Fruit fly (Drosophila melanogaster) whole organism, embryonic: Measurements from ENCODE around the gene Calr.

ENCODE experiments used
- Ada2b ChIP-seq: fragments of 200-800 bp; sonication (Bioruptor generic); IDR thresholded peaks from 2 replicates; pipeline ENCODE4 v1.3.6; 2022; ENCODE audit warnings: missing biosample characterization, missing genetic modification characterization
- Bteb2 ChIP-seq: fragments of 200-800 bp; sonication (Bioruptor generic); optimal IDR thresholded peaks from 2 replicates; lab custom pipeline; 2016; ENCODE audit warnings: missing biosample characterization, missing genetic modification characterization
- CG10267 ChIP-seq: fragments of 200-800 bp; sonication (Bioruptor generic); optimal IDR thresholded peaks from 2 replicates; lab custom pipeline; 2018; ENCODE audit warnings: missing biosample characterization, mild to moderate bottlenecking, missing genetic modification characterization, moderate library complexity
- CG10321 ChIP-seq: fragments of 200-800 bp; sonication (Bioruptor generic); IDR thresholded peaks from 2 replicates; pipeline ENCODE4 v1.3.6; 2022; ENCODE audit warnings: missing biosample characterization, missing genetic modification characterization
- CG12391 ChIP-seq: fragments of 200-800 bp; sonication (Bioruptor generic); optimal IDR thresholded peaks from 3 replicates; lab custom pipeline; 2018; ENCODE audit warnings: missing biosample characterization, mild to moderate bottlenecking, missing genetic modification characterization, moderate library complexity
- CG13123 ChIP-seq: fragments of 200-800 bp; sonication (Bioruptor generic); optimal IDR thresholded peaks from 2 replicates; lab custom pipeline; 2016; ENCODE audit warnings: missing biosample characterization, missing genetic modification characterization
- CG13424 ChIP-seq: fragments of 200-800 bp; sonication (Bioruptor generic); optimal IDR thresholded peaks from 2 replicates; lab custom pipeline; 2019; ENCODE audit warnings: missing biosample characterization, mild to moderate bottlenecking, missing genetic modification characterization, moderate library complexity
- CG15479 ChIP-seq: fragments of 200-800 bp; sonication (Bioruptor generic); optimal IDR thresholded peaks from 3 replicates; lab custom pipeline; 2019; ENCODE audit warnings: missing biosample characterization, mild to moderate bottlenecking, missing genetic modification characterization, moderate library complexity
- CG1647 ChIP-seq: fragments of 200-800 bp; sonication (Bioruptor generic); optimal IDR thresholded peaks from 3 replicates; lab custom pipeline; 2016; ENCODE audit warnings: missing biosample characterization, missing genetic modification characterization
- CG16815 ChIP-seq: fragments of 200-800 bp; sonication (Bioruptor generic); optimal IDR thresholded peaks from 3 replicates; lab custom pipeline; 2017; ENCODE audit warnings: missing biosample characterization, mild to moderate bottlenecking, missing genetic modification characterization
- CG3281 ChIP-seq: fragments of 200-800 bp; sonication (Bioruptor generic); optimal IDR thresholded peaks from 3 replicates; lab custom pipeline; 2017; ENCODE audit warnings: missing biosample characterization, mild to moderate bottlenecking, missing genetic modification characterization
- CG34422 ChIP-seq: fragments of 200-800 bp; sonication (Bioruptor generic); IDR thresholded peaks from 3 replicates; pipeline ENCODE4 v1.3.6; 2022; ENCODE audit warnings: missing biosample characterization, missing genetic modification characterization
- CG4404 ChIP-seq: fragments of 200-800 bp; sonication (Bioruptor generic); IDR thresholded peaks from 2 replicates; pipeline ENCODE4 v1.3.6; 2022; ENCODE audit warnings: missing biosample characterization, missing genetic modification characterization
- CG4820 ChIP-seq: fragments of 200-800 bp; sonication (Bioruptor generic); optimal IDR thresholded peaks from 3 replicates; lab custom pipeline; 2016; ENCODE audit warnings: missing biosample characterization, missing genetic modification characterization
- CG5953 ChIP-seq: fragments of 200-800 bp; sonication (Bioruptor generic); IDR thresholded peaks from 2 replicates; pipeline ENCODE4 v1.3.6; 2022; ENCODE audit warnings: missing biosample characterization, missing genetic modification characterization
- CG7839 ChIP-seq: fragments of 200-800 bp; sonication (Bioruptor generic); optimal IDR thresholded peaks from 3 replicates; lab custom pipeline; 2018; ENCODE audit warnings: missing biosample characterization, mild to moderate bottlenecking, missing genetic modification characterization, moderate library complexity
- CG8765 ChIP-seq: fragments of 200-800 bp; sonication (Bioruptor generic); IDR thresholded peaks from 2 replicates; pipeline ENCODE4 v1.3.6; 2022; ENCODE audit warnings: missing biosample characterization, missing genetic modification characterization
- CG8944 ChIP-seq: fragments of 200-800 bp; sonication (Bioruptor generic); optimal IDR thresholded peaks from 3 replicates; lab custom pipeline; 2016; ENCODE audit warnings: missing biosample characterization, missing genetic modification characterization
- CG9215 ChIP-seq: fragments of 200-800 bp; sonication (Bioruptor generic); IDR thresholded peaks from 2 replicates; pipeline ENCODE4 v1.3.6; 2022; ENCODE audit warnings: missing biosample characterization, missing genetic modification characterization
- CG9609 ChIP-seq: fragments of 200-800 bp; sonication (Bioruptor generic); optimal IDR thresholded peaks from 3 replicates; lab custom pipeline; 2016; ENCODE audit warnings: missing biosample characterization, missing genetic modification characterization
- Dip2 ChIP-seq: fragments of 200-800 bp; sonication (Bioruptor generic); IDR thresholded peaks from 2 replicates; pipeline ENCODE4 v1.3.6; 2022; ENCODE audit warnings: missing biosample characterization, missing genetic modification characterization
- Dip3 ChIP-seq: fragments of 200-800 bp; sonication (Bioruptor generic); optimal IDR thresholded peaks from 3 replicates; lab custom pipeline; 2016; ENCODE audit warnings: missing biosample characterization, missing genetic modification characterization
- Doc2 ChIP-seq: fragments of 200-800 bp; sonication (Bioruptor generic); IDR thresholded peaks from 2 replicates; pipeline ENCODE4 v1.3.6; 2022; ENCODE audit warnings: missing biosample characterization, missing genetic modification characterization
- ERR ChIP-seq: fragments of 200-800 bp; sonication (Bioruptor generic); optimal IDR thresholded peaks from 2 replicates; lab custom pipeline; 2016; ENCODE audit warnings: missing biosample characterization, missing genetic modification characterization
- Hand ChIP-seq: fragments of 200-800 bp; sonication (Bioruptor generic); optimal IDR thresholded peaks from 2 replicates; lab custom pipeline; 2017; ENCODE audit warnings: mild to moderate bottlenecking, missing biosample characterization, missing genetic modification reagents, missing genetic modification characterization
- Hr3 ChIP-seq: fragments of 200-800 bp; sonication (Bioruptor generic); optimal IDR thresholded peaks from 3 replicates; lab custom pipeline; 2016; ENCODE audit warnings: missing biosample characterization, missing genetic modification characterization
- Hr51 ChIP-seq, 2 experiments: fragments of 200-800 bp; sonication (Bioruptor generic); optimal IDR thresholded peaks; 2 replicates in 1 of 2; 3 replicates in 1 of 2; lab custom pipeline; 2016 to 2018; ENCODE audit warnings: missing biosample characterization in 2 of 2, missing genetic modification characterization in 2 of 2, mild to moderate bottlenecking in 1 of 2, moderate library complexity in 1 of 2
- Mrtf ChIP-seq: fragments of 200-800 bp; sonication (Bioruptor generic); IDR thresholded peaks from 3 replicates; pipeline ENCODE4 v1.3.6; 2022; ENCODE audit warnings: missing biosample characterization, missing genetic modification characterization
- Sox102F ChIP-seq: fragments of 200-800 bp; sonication (Bioruptor generic); optimal IDR thresholded peaks from 2 replicates; lab custom pipeline; 2018; ENCODE audit warnings: missing biosample characterization, mild to moderate bottlenecking, missing genetic modification characterization, moderate library complexity
- cg ChIP-seq: fragments of 200-800 bp; sonication (Bioruptor generic); optimal IDR thresholded peaks from 3 replicates; lab custom pipeline; 2019; ENCODE audit warnings: missing biosample characterization, mild to moderate bottlenecking, missing genetic modification characterization, moderate library complexity
- chinmo ChIP-seq: fragments of 200-800 bp; sonication (Bioruptor generic); IDR thresholded peaks from 4 replicates; pipeline ENCODE4 v1.3.6; 2022; ENCODE audit warnings: missing biosample characterization, missing genetic modification characterization; ENCODE audit not compliant: partially characterized antibody
- en ChIP-seq: fragments of 200-800 bp; sonication (Bioruptor generic); optimal IDR thresholded peaks from 2 replicates; lab custom pipeline; 2016; ENCODE audit warnings: missing biosample characterization, missing genetic modification characterization
- eve ChIP-seq, 2 experiments: fragments of >200 bp; optimal IDR thresholded peaks; 2 replicates each; lab custom pipeline; 2017; ENCODE audit warnings: missing biosample characterization in 2 of 2, missing genetic modification characterization in 2 of 2
- ewg ChIP-seq: fragments of 200-800 bp; sonication (Bioruptor generic); optimal IDR thresholded peaks from 3 replicates; lab custom pipeline; 2017; ENCODE audit warnings: mild to moderate bottlenecking, missing biosample characterization, missing genetic modification reagents, missing genetic modification characterization
- gce ChIP-seq: fragments of 200-800 bp; sonication (Bioruptor generic); IDR thresholded peaks from 3 replicates; pipeline ENCODE4 v1.3.6; 2022; ENCODE audit warnings: missing biosample characterization, missing genetic modification characterization
- ham ChIP-seq: fragments of 200-800 bp; sonication (Bioruptor generic); IDR thresholded peaks from 2 replicates; pipeline ENCODE4 v1.3.6; 2022; ENCODE audit warnings: missing biosample characterization, missing genetic modification characterization
- hb ChIP-seq: fragments of 200-800 bp; sonication (Bioruptor generic); IDR thresholded peaks from 3 replicates; pipeline ENCODE4 v1.3.6; 2022; ENCODE audit warnings: missing biosample characterization, missing genetic modification characterization; ENCODE audit not compliant: partially characterized antibody
- maf-S ChIP-seq: fragments of 200-800 bp; sonication (Bioruptor generic); optimal IDR thresholded peaks from 2 replicates; lab custom pipeline; 2016; ENCODE audit warnings: missing biosample characterization, missing genetic modification characterization
- mirr ChIP-seq: fragments of 200-800 bp; sonication (Bioruptor generic); optimal IDR thresholded peaks from 3 replicates; lab custom pipeline; 2018; ENCODE audit warnings: missing biosample characterization, mild to moderate bottlenecking, missing genetic modification characterization
- pb ChIP-seq: fragments of 200-800 bp; sonication (Bioruptor generic); optimal IDR thresholded peaks from 3 replicates; lab custom pipeline; 2016; ENCODE audit warnings: missing biosample characterization, missing genetic modification characterization
- pnt ChIP-seq: fragments of 200-800 bp; sonication (Bioruptor generic); optimal IDR thresholded peaks from 3 replicates; lab custom pipeline; 2016; ENCODE audit warnings: missing biosample characterization, missing genetic modification characterization
- ranshi ChIP-seq: fragments of 200-800 bp; sonication (Bioruptor generic); IDR thresholded peaks from 2 replicates; pipeline ENCODE4 v1.3.6; 2022; ENCODE audit warnings: missing biosample characterization, missing genetic modification characterization
- sna ChIP-seq: fragments of 200-800 bp; sonication (Bioruptor generic); IDR thresholded peaks from 2 replicates; pipeline ENCODE4 v1.3.6; 2022; ENCODE audit warnings: missing biosample characterization, missing genetic modification characterization; ENCODE audit not compliant: partially characterized antibody
- sob ChIP-seq: fragments of 200-800 bp; sonication (Bioruptor generic); IDR thresholded peaks from 2 replicates; pipeline ENCODE4 v1.3.6; 2022; ENCODE audit warnings: missing biosample characterization, missing genetic modification characterization
- tin ChIP-seq: fragments of 200-800 bp; sonication (Bioruptor generic); optimal IDR thresholded peaks from 3 replicates; lab custom pipeline; 2016; ENCODE audit warnings: missing biosample characterization, missing genetic modification characterization
- zfh1 ChIP-seq: fragments of 200-800 bp; sonication (Bioruptor generic); IDR thresholded peaks from 3 replicates; pipeline ENCODE4 v1.3.6; 2022; ENCODE audit warnings: missing biosample characterization, missing genetic modification characterization

Calr gene

DNA sequence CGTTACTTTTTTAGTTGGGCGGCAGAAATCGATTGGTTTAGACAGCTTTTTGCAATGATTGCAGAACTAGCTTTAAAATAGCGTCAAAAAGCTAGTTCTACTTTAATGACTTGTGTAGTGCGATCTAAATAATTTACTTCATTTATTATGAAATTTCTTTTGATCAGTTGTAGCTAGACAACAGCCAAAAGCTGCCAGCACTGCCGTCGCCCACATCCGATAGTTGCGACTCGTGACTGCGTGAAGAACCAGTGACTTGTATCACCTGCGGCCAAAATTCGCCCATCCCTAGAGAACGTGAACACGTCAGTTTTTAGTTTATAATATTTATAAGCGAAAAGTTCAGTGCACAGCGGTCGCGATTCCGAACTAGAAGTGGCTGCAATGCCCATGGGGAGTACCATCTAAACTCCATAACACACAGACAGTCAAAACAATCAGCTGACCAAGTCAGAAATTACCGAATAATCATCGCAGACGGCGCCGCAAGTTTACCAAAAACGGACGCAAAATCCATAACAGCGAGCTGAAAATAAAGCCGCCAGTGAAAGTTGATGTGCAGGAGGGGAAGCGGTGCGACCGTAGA is 43.9 kb downstream of the Calr start, which contains the start of gene P58IPK (continued):
- TF ChIP-seq hb (GFP tag; lab: Robert Waterston, UW), result peak; percentile 90
- TF ChIP-seq gce (GFP tag; lab: Robert Waterston, UW), result no peak
- peak; percentile 0 for TF ChIP-seq mirr (GFP tag; lab: Kevin White, UChicago)
- TF ChIP-seq Ada2b, result no peak
- peak; percentile 68 for TF ChIP-seq Dip3 (GFP tag; lab: Kevin White, UChicago)
- TF ChIP-seq tin (GFP tag; lab: Kevin White, UChicago), result peak; percentile 69
- TF ChIP-seq Mrtf (GFP tag; lab: Robert Waterston, UW), result peak; percentile 57; the same call in 1 of the 3 replicates
- peak; percentile 31 for TF ChIP-seq CG3281 (GFP tag; lab: Kevin White, UChicago)
- peak; percentile 92 for TF ChIP-seq sna (GFP tag; lab: Robert Waterston, UW)
- peak; percentile 63 for TF ChIP-seq sob (GFP tag; lab: Robert Waterston, UW)
- TF ChIP-seq Dip2, result no peak
- peak; percentile 70 for TF ChIP-seq Bteb2 (GFP tag; lab: Kevin White, UChicago)
- TF ChIP-seq maf-S (GFP tag; lab: Kevin White, UChicago), result peak; percentile 67
- TF ChIP-seq, all 482 proteins: peak for 310

DNA sequence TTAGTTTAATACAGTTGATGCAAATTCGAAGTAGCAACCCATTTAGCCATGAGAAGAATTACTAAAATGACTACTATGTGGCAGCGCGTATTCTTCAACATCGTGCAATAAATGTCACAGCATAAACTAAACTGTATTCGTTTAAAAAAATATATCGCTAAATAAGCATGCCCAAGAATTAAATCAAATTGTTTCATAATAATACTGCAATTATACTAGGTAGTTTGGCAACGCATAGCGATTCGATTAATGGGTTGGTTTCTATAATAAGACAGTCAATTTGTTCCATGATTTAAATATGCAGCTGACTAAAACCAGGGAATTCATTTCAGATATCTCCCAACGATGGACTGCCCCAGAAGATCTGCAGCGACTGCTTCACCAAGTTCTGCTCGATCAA is 47.5 kb downstream of the Calr start, which contains the start of gene CG33654:
Gene CG33654, minus strand, starts transcription at position 101 of the 400 bp plus-strand sequence.
- TF ChIP-seq CG9215 (GFP tag; lab: Robert Waterston, UW), result no peak
- TF ChIP-seq, all 482 proteins: peak for 0

DNA sequence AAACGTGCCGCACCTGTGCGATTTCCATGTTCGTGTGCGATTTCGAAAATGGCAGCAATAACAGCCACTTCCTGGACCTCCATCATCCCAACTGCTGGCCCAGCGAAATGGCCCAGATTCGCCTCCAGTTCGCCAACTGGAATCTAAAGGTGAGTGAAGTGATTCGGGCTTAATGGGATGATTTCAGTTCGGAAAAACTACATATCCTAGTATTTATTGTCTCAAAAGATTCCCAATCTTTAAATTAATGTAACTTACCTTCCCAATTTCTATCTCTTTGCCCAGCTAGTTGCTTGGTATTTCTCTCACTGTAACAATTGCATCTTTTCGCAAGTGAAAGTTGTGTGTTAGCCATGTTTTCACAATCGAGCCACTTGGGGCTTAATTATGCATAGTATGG is 48.7 kb downstream of the Calr start:
- TF ChIP-seq Sox102F, result no peak
- TF ChIP-seq CG7839 (tag; lab: Kevin White, UChicago), result no peak
- no peak for TF ChIP-seq CG10321
- TF ChIP-seq hb (GFP tag; lab: Robert Waterston, UW), result no peak
- TF ChIP-seq CG15479, result no peak
- no peak for TF ChIP-seq CG10267
- TF ChIP-seq ham (GFP tag; lab: Robert Waterston, UW), result no peak

DNA sequence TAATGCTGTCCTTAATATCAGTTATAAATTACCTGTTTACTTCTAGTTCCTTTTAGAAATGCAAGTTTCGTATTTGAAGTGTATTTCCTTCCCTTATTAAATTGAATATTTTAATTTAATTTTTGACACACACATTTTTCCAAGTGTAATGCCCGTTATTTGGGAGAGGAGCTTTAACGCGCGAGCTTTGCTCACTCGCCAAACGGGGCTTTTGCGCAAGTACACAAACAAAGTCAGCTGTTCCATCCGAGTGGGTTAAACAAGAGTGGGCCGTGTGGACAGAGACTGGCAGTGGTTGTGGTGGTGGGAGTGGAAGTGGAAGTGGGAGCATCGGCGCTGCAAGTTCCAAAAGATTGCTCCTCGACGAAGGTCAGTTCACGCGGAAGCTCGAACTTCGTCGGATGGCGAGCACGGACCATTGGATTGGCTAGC is 49.5 kb downstream of the Calr start, which contains the start of gene CG8301:
Gene CG8301, plus strand, starts transcription at position 218 of the 432 bp plus-strand sequence.
- no peak for TF ChIP-seq en
- no peak for TF ChIP-seq Hr3 (GFP tag; lab: Kevin White, UChicago)
- TF ChIP-seq CG4820 (GFP tag; lab: Kevin White, UChicago), result no peak
- no peak for TF ChIP-seq cg (GFP tag; lab: Kevin White, UChicago)
- no peak for TF ChIP-seq CG34422 (GFP tag; lab: Robert Waterston, UW)
- no peak for TF ChIP-seq CG13123 (GFP tag; lab: Kevin White, UChicago)
- peak; percentile 87 for TF ChIP-seq ewg (GFP tag; lab: Kevin White, UChicago)
- no peak for TF ChIP-seq CG8765
- TF ChIP-seq ranshi, result no peak
- TF ChIP-seq CG1647 (GFP tag; lab: Kevin White, UChicago), result no peak
- TF ChIP-seq Hr51 (GFP tag; optimal IDR thresholded peaks at IDR 0.05; lab: Kevin White, UChicago), result peak in 1 of 2 experiments; percentile 62
- TF ChIP-seq zfh1 (GFP tag; lab: Robert Waterston, UW), result no peak
- no peak for TF ChIP-seq CG16815 (GFP tag; lab: Kevin White, UChicago)
- peak; percentile 53 for TF ChIP-seq CG13424
- no peak for TF ChIP-seq pnt (GFP tag; lab: Kevin White, UChicago)
- no peak for TF ChIP-seq CG9609 (GFP tag; lab: Kevin White, UChicago)
- TF ChIP-seq CG4404 (GFP tag; lab: Robert Waterston, UW), result no peak
- peak; percentile 53 for TF ChIP-seq CG12391
- no peak for TF ChIP-seq eve (GFP tag; optimal IDR thresholded peaks at IDR 0.05; lab: Kevin White, UChicago)
- TF ChIP-seq ERR (GFP tag; lab: Kevin White, UChicago), result peak; percentile 1
- no peak for TF ChIP-seq Dip3 (GFP tag; lab: Kevin White, UChicago)
- no peak for TF ChIP-seq Doc2 (GFP tag; lab: Robert Waterston, UW)
- no peak for TF ChIP-seq Dip2
- no peak for TF ChIP-seq CG8944 (GFP tag; lab: Kevin White, UChicago)
- TF ChIP-seq Hand (GFP tag; lab: Kevin White, UChicago), result no peak
- TF ChIP-seq CG5953 (GFP tag; lab: Robert Waterston, UW), result no peak
- no peak for TF ChIP-seq pb (GFP tag; lab: Kevin White, UChicago)
- TF ChIP-seq chinmo (GFP tag; lab: Robert Waterston, UW), result 0 out of 4 replicates have a peak, but pooled peaks have one; percentile 40
